Fruit fly (Drosophila melanogaster) whole organism, embryonic: ENCODE results near the gene CSN3.

Source experiments
- Awh ChIP-seq: fragments of 200-800 bp; sonication (Bioruptor generic); IDR thresholded peaks from 2 replicates; pipeline ENCODE4, ENCODE4 v1.3.6; 2022; ENCODE audit warnings: missing biosample characterization, missing genetic modification characterization
- CG10267 ChIP-seq: fragments of 200-800 bp; sonication (Bioruptor generic); optimal IDR thresholded peaks from 2 replicates; lab custom pipeline; 2018; ENCODE audit warnings: missing biosample characterization, mild to moderate bottlenecking, missing genetic modification characterization, moderate library complexity
- CG12071 ChIP-seq: fragments of 200-800 bp; sonication (Bioruptor generic); optimal IDR thresholded peaks from 3 replicates; lab custom pipeline; 2018; ENCODE audit warnings: missing biosample characterization, mild to moderate bottlenecking, missing genetic modification characterization
- CG12659 ChIP-seq: fragments of 200-800 bp; sonication (Bioruptor generic); optimal IDR thresholded peaks from 3 replicates; lab custom pipeline; 2017; ENCODE audit warnings: mild to moderate bottlenecking, missing biosample characterization, missing genetic modification reagents, missing genetic modification characterization
- CG14050 ChIP-seq: fragments of 200-800 bp; sonication (Bioruptor generic); IDR thresholded peaks from 3 replicates; pipeline ENCODE4 v1.3.6; 2022; ENCODE audit warnings: missing biosample characterization, missing genetic modification characterization
- CG14710 ChIP-seq: fragments of 200-800 bp; sonication (Bioruptor generic); optimal IDR thresholded peaks from 3 replicates; lab custom pipeline; 2019; ENCODE audit warnings: missing biosample characterization, mild to moderate bottlenecking, missing genetic modification characterization, moderate library complexity
- CG18011 ChIP-seq: fragments of 200-800 bp; sonication (Bioruptor generic); optimal IDR thresholded peaks from 2 replicates; lab custom pipeline; 2017; ENCODE audit warnings: missing biosample characterization, missing genetic modification characterization, mild to moderate bottlenecking, moderate library complexity, missing genotype
- CG2116 ChIP-seq: fragments of 200-800 bp; sonication (Bioruptor generic); optimal IDR thresholded peaks from 3 replicates; lab custom pipeline; 2018; ENCODE audit warnings: missing biosample characterization, mild to moderate bottlenecking, missing genetic modification characterization
- CG2120 ChIP-seq: fragments of 200-800 bp; sonication (Bioruptor generic); optimal IDR thresholded peaks from 3 replicates; lab custom pipeline; 2016; ENCODE audit warnings: missing biosample characterization, missing genetic modification characterization
- CG32532 ChIP-seq: fragments of 200-800 bp; sonication (Bioruptor generic); IDR thresholded peaks from 2 replicates; pipeline ENCODE4 v1.3.6; 2022; ENCODE audit warnings: missing biosample characterization, missing genetic modification characterization
- CG3281 ChIP-seq: fragments of 200-800 bp; sonication (Bioruptor generic); optimal IDR thresholded peaks from 3 replicates; lab custom pipeline; 2017; ENCODE audit warnings: missing biosample characterization, mild to moderate bottlenecking, missing genetic modification characterization
- CG34376 ChIP-seq: fragments of 200-800 bp; sonication (Bioruptor generic); optimal IDR thresholded peaks from 2 replicates; lab custom pipeline; 2018; ENCODE audit warnings: missing biosample characterization, mild to moderate bottlenecking, missing genetic modification characterization
- CG3995 ChIP-seq: fragments of 200-800 bp; sonication (Bioruptor generic); optimal IDR thresholded peaks from 3 replicates; lab custom pipeline; 2016; ENCODE audit warnings: missing biosample characterization, missing genetic modification characterization
- CG4617 ChIP-seq: fragments of 200-800 bp; sonication (Bioruptor generic); optimal IDR thresholded peaks from 3 replicates; lab custom pipeline; 2016; ENCODE audit warnings: missing biosample characterization, missing genetic modification characterization, borderline replicate concordance
- CG9437 ChIP-seq: fragments of 200-800 bp; sonication (Bioruptor generic); optimal IDR thresholded peaks from 2 replicates; lab custom pipeline; 2018; ENCODE audit warnings: missing biosample characterization, mild to moderate bottlenecking, missing genetic modification characterization
- CHES-1-like ChIP-seq: fragments of 200-800 bp; sonication (Bioruptor generic); optimal IDR thresholded peaks from 2 replicates; lab custom pipeline; 2016; ENCODE audit warnings: missing biosample characterization, missing genetic modification characterization
- Ets97D ChIP-seq: fragments of 200-800 bp; sonication (Bioruptor generic); optimal IDR thresholded peaks from 3 replicates; lab custom pipeline; 2016; ENCODE audit warnings: missing biosample characterization, missing genetic modification characterization
- Fer1 ChIP-seq: fragments of 200-800 bp; sonication (Bioruptor generic); optimal IDR thresholded peaks from 2 replicates; lab custom pipeline; 2017; ENCODE audit warnings: missing biosample characterization, mild to moderate bottlenecking, missing genetic modification characterization
- Gug ChIP-seq: fragments of 200-800 bp; sonication (Bioruptor generic); IDR thresholded peaks from 4 replicates; pipeline ENCODE4 v1.3.6; 2022; ENCODE audit warnings: missing biosample characterization, missing genetic modification characterization
- HmgZ ChIP-seq: fragments of 200-800 bp; sonication (Bioruptor generic); optimal IDR thresholded peaks from 2 replicates; lab custom pipeline; 2018; ENCODE audit warnings: missing biosample characterization, mild to moderate bottlenecking, missing genetic modification characterization
- MESR4 ChIP-seq: fragments of 200-800 bp; sonication (Bioruptor generic); optimal IDR thresholded peaks from 2 replicates; lab custom pipeline; 2018; ENCODE audit warnings: missing biosample characterization, mild to moderate bottlenecking, missing genetic modification characterization, moderate library complexity
- Max ChIP-seq: fragments of 200-800 bp; sonication (Bioruptor generic); optimal IDR thresholded peaks from 2 replicates; lab custom pipeline; 2016; ENCODE audit warnings: missing biosample characterization, mild to moderate bottlenecking, missing genetic modification characterization
- Myb ChIP-seq: fragments of 200-800 bp; sonication (Bioruptor generic); optimal IDR thresholded peaks from 2 replicates; lab custom pipeline; 2016; ENCODE audit warnings: missing biosample characterization, missing genetic modification characterization
- NfI ChIP-seq: fragments of 200-800 bp; sonication (Bioruptor generic); optimal IDR thresholded peaks from 3 replicates; lab custom pipeline; 2018; ENCODE audit warnings: missing biosample characterization, mild to moderate bottlenecking, missing genetic modification characterization, moderate library complexity
- Pdp1 ChIP-seq, 2 experiments: fragments of 200-800 bp; sonication (Bioruptor generic); optimal IDR thresholded peaks; 3 replicates each; lab custom pipeline; 2016; ENCODE audit warnings: missing biosample characterization in 2 of 2, missing genetic modification characterization in 2 of 2, mild to moderate bottlenecking in 1 of 2, moderate library complexity in 1 of 2
- Sin3A ChIP-seq: fragments of >200 bp; optimal IDR thresholded peaks from 2 replicates; lab custom pipeline; 2018
- Six4 ChIP-seq: fragments of 200-800 bp; sonication (Bioruptor generic); optimal IDR thresholded peaks from 2 replicates; lab custom pipeline; 2016; ENCODE audit warnings: missing biosample characterization, missing genetic modification characterization
- Ssrp ChIP-seq: fragments of 200-800 bp; sonication (Bioruptor generic); optimal IDR thresholded peaks from 2 replicates; lab custom pipeline; 2018; ENCODE audit warnings: missing biosample characterization, mild to moderate bottlenecking, missing genetic modification characterization, moderate library complexity
- YL-1 ChIP-seq: fragments of 200-800 bp; sonication (Bioruptor generic); optimal IDR thresholded peaks from 3 replicates; lab custom pipeline; 2017; ENCODE audit warnings: missing biosample characterization, mild to moderate bottlenecking, missing genetic modification characterization
- br ChIP-seq: fragments of >200 bp; optimal IDR thresholded peaks from 2 replicates; lab custom pipeline; 2017
- caup ChIP-seq: fragments of 200-800 bp; sonication (Bioruptor generic); optimal IDR thresholded peaks from 3 replicates; lab custom pipeline; 2017; ENCODE audit warnings: missing biosample characterization, mild to moderate bottlenecking, missing genetic modification characterization, moderate library complexity; ENCODE audit not compliant: severe bottlenecking
- cg ChIP-seq: fragments of 200-800 bp; sonication (Bioruptor generic); optimal IDR thresholded peaks from 3 replicates; lab custom pipeline; 2019; ENCODE audit warnings: missing biosample characterization, mild to moderate bottlenecking, missing genetic modification characterization, moderate library complexity
- dpn ChIP-seq, 2 experiments: fragments of 200-800 bp; sonication (Bioruptor generic); optimal IDR thresholded peaks; 3 replicates each; lab custom pipeline; 2016; ENCODE audit warnings: missing biosample characterization in 2 of 2, missing genetic modification characterization in 2 of 2
- en ChIP-seq: fragments of 200-800 bp; sonication (Bioruptor generic); optimal IDR thresholded peaks from 2 replicates; lab custom pipeline; 2016; ENCODE audit warnings: missing biosample characterization, missing genetic modification characterization
- ewg ChIP-seq: fragments of 200-800 bp; sonication (Bioruptor generic); optimal IDR thresholded peaks from 3 replicates; lab custom pipeline; 2017; ENCODE audit warnings: mild to moderate bottlenecking, missing biosample characterization, missing genetic modification reagents, missing genetic modification characterization
- fd3F ChIP-seq: fragments of 200-800 bp; sonication (Bioruptor generic); optimal IDR thresholded peaks from 2 replicates; lab custom pipeline; 2018; ENCODE audit warnings: missing biosample characterization, mild to moderate bottlenecking, missing genetic modification characterization, moderate library complexity
- gem ChIP-seq: fragments of 200-800 bp; sonication (Bioruptor generic); optimal IDR thresholded peaks from 2 replicates; lab custom pipeline; 2019; ENCODE audit warnings: missing biosample characterization, mild to moderate bottlenecking, missing genetic modification characterization, moderate library complexity
- gfzf ChIP-seq: fragments of 200-800 bp; sonication (Bioruptor generic); optimal IDR thresholded peaks from 2 replicates; lab custom pipeline; 2016; ENCODE audit warnings: missing biosample characterization, mild to moderate bottlenecking, missing genetic modification characterization, moderate library complexity
- grau ChIP-seq: fragments of 200-800 bp; optimal IDR thresholded peaks from 3 replicates; lab custom pipeline; 2019; ENCODE audit warnings: missing biosample characterization, mild to moderate bottlenecking, missing genetic modification characterization, moderate library complexity
- gsb-n ChIP-seq: fragments of 200-800 bp; sonication (Bioruptor generic); optimal IDR thresholded peaks from 3 replicates; lab custom pipeline; 2018; ENCODE audit warnings: missing biosample characterization, mild to moderate bottlenecking, missing genetic modification characterization
- lilli ChIP-seq: fragments of 200-800 bp; sonication (Bioruptor generic); optimal IDR thresholded peaks from 3 replicates; lab custom pipeline; 2016; ENCODE audit warnings: missing biosample characterization, missing genetic modification characterization
- nmo ChIP-seq: fragments of 200-800 bp; sonication (Bioruptor generic); optimal IDR thresholded peaks from 2 replicates; lab custom pipeline; 2018; ENCODE audit warnings: missing biosample characterization, mild to moderate bottlenecking, missing genetic modification characterization, moderate library complexity
- onecut ChIP-seq: fragments of 200-800 bp; sonication (Bioruptor generic); IDR thresholded peaks from 2 replicates; pipeline ENCODE4 v1.3.6; 2022; ENCODE audit warnings: missing biosample characterization, missing genetic modification characterization
- pzg ChIP-seq: fragments of 200-800 bp; sonication (Bioruptor generic); optimal IDR thresholded peaks from 3 replicates; lab custom pipeline; 2018; ENCODE audit warnings: missing biosample characterization, mild to moderate bottlenecking, missing genetic modification characterization, moderate library complexity
- ranshi ChIP-seq: fragments of 200-800 bp; sonication (Bioruptor generic); IDR thresholded peaks from 2 replicates; pipeline ENCODE4 v1.3.6; 2022; ENCODE audit warnings: missing biosample characterization, missing genetic modification characterization
- sens ChIP-seq: fragments of 200-800 bp; sonication (Bioruptor generic); peaks from one replicate; lab custom pipeline; 2016; ENCODE audit warnings: missing biosample characterization, missing genetic modification characterization
- sob ChIP-seq: fragments of 200-800 bp; sonication (Bioruptor generic); IDR thresholded peaks from 2 replicates; pipeline ENCODE4 v1.3.6; 2022; ENCODE audit warnings: missing biosample characterization, missing genetic modification characterization
- trem ChIP-seq: fragments of 200-800 bp; optimal IDR thresholded peaks from 3 replicates; lab custom pipeline; 2019; ENCODE audit warnings: missing biosample characterization, mild to moderate bottlenecking, missing genetic modification characterization, moderate library complexity
- twi ChIP-seq: fragments of 200-800 bp; optimal IDR thresholded peaks from 2 replicates; lab custom pipeline; 2019; ENCODE audit warnings: missing biosample characterization, mild to moderate bottlenecking, missing genetic modification characterization, moderate library complexity
- vnd ChIP-seq: fragments of 200-800 bp; sonication (Bioruptor generic); IDR thresholded peaks from 3 replicates; pipeline ENCODE4 v1.3.6; 2022; ENCODE audit warnings: missing biosample characterization, missing genetic modification characterization; ENCODE audit not compliant: partially characterized antibody

The CSN3 gene

DNA sequence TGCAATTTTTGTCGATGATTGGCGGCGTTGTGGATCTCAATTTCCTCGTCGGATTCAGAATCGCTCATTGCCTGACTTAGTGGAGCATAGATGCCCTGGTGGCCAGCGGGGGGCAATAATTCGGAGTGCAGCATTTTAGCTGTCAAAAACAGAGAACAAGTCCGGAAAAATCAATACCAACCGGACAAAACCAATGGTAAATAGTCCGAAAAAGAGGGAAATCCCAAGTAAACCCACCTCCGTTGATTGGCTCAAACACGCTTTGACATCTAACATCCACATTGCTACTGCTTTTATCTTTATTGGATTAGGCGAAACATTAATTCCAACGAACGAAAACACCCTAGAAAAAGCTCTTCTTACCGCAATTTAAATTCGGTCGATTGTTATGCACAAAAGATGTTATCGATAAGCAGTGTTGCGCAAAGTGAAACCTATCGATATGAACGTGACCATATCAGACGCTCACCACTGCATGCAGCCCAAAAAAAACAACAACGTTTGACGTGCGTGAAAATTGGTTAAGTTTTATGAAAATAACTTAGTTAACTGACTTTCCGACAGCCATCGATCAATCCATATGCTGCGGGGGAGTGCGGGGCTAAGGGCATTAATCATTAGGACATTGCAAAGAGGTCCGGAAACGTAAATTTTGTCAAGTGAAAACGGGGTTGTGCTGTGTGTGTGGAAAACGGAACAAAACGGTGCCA lies 25.6 kb downstream of the CSN3 start, which contains the start of the genes CG3618 and Pka-R1:
CG3618 (minus strand) TSS at position 410 of the 710 bp plus-strand sequence.
Pka-R1 (plus strand) TSS at position 453 of the 710 bp plus-strand sequence.
- TF ChIP-seq CG18011 (GFP tag; lab: Kevin White, UChicago) (peak; percentile 1), Ets97D (GFP tag; lab: Kevin White, UChicago) (peak; percentile 37), trem (tag; lab: Kevin White, UChicago) (peak; percentile 53), grau (tag; lab: Kevin White, UChicago) (no peak), Max (GFP tag; lab: Kevin White, UChicago) (no peak), CG3995 (GFP tag; lab: Kevin White, UChicago) (peak; percentile 49), nmo (peak; percentile 3), CG12071 (GFP tag; lab: Kevin White, UChicago) (no peak), CG2120 (GFP tag; lab: Kevin White, UChicago) (peak; percentile 23), HmgZ (tag; lab: Kevin White, UChicago) (peak; percentile 57), Pdp1 (GFP tag; optimal IDR thresholded peaks at IDR 0.05; lab: Kevin White, UChicago) (peak in 1 of 2 experiments; percentile 77), ranshi (no peak), gsb-n (tag; lab: Kevin White, UChicago) (no peak), twi (tag; lab: Kevin White, UChicago) (no peak), Fer1 (GFP tag; lab: Kevin White, UChicago) (peak; percentile 21), cg (GFP tag; lab: Kevin White, UChicago) (peak; percentile 35), sens (peak; percentile 30), Six4 (GFP tag; lab: Kevin White, UChicago) (no peak), Sin3A (lab: Kevin White, UChicago) (peak; percentile 31), onecut (GFP tag; lab: Robert Waterston, UW) (peak; percentile 97), CG10267 (tag; lab: Kevin White, UChicago) (peak; percentile 85), vnd (GFP tag; lab: Robert Waterston, UW) (no peak), CG14050 (GFP tag; lab: Robert Waterston, UW) (no peak), caup (GFP tag; lab: Kevin White, UChicago) (no peak), Gug (GFP tag; lab: Robert Waterston, UW) (no peak), Awh (GFP tag; lab: Robert Waterston, UW) (no peak), CG9437 (GFP tag; lab: Kevin White, UChicago) (peak; percentile 76), CG2116 (GFP tag; lab: Kevin White, UChicago) (peak; percentile 94), CG4617 (GFP tag; lab: Kevin White, UChicago) (peak; percentile 75), fd3F (GFP tag; lab: Kevin White, UChicago) (no peak), CG14710 (tag; lab: Kevin White, UChicago) (no peak), br (lab: Kevin White, UChicago) (no peak), CHES-1-like (GFP tag; lab: Kevin White, UChicago) (no peak), NfI (no peak), en (GFP tag; lab: Kevin White, UChicago) (no peak), CG3281 (no peak), MESR4 (peak; percentile 83), pzg (peak; percentile 73), Myb (GFP tag; lab: Kevin White, UChicago) (peak; percentile 71), gfzf (GFP tag; lab: Kevin White, UChicago) (peak; percentile 49), sob (GFP tag; lab: Robert Waterston, UW) (no peak), gem (no peak), ewg (peak; percentile 1), CG12659 (GFP tag; lab: Kevin White, UChicago) (peak; percentile 62), YL-1 (GFP tag; lab: Kevin White, UChicago) (peak; percentile 83), Ssrp (tag; lab: Kevin White, UChicago) (no peak), lilli (GFP tag; lab: Kevin White, UChicago) (peak; percentile 7), CG34376 (peak; percentile 32), dpn (GFP tag; optimal IDR thresholded peaks at IDR 0.05; lab: Kevin White, UChicago) (peak in 1 of 2 experiments; percentile 2), CG32532 (GFP tag; lab: Robert Waterston, UW) (no peak)
